Fruit fly (Drosophila melanogaster): Measurements from ENCODE around the gene CG43739.

CG43739 gene

dm6 chr2L:20942206-20942863 is 23.6 kb upstream of the CG43739 start:
- TF ChIP-seq EcR (GFP tag; optimal IDR thresholded peaks at IDR 0.05) (no peak), CG15710 (tag; optimal IDR thresholded peaks at IDR 0.05) (peak; percentile 50)

- TF ChIP-seq CG9948 (tag; optimal IDR thresholded peaks at IDR 0.05): peak; percentile 1
- TF ChIP-seq CG12605 (GFP tag; IDR thresholded peaks at IDR 0.05): no peak
- peak; percentile 31 for TF ChIP-seq Snoo (tag; optimal IDR thresholded peaks at IDR 0.05)
- TF ChIP-seq EcR (GFP tag; optimal IDR thresholded peaks at IDR 0.05): no peak
- TF ChIP-seq rn (GFP tag; IDR thresholded peaks at IDR 0.05): no peak
- no peak for TF ChIP-seq gl (tag; optimal IDR thresholded peaks at IDR 0.05)
- peak; percentile 32 for TF ChIP-seq CG14655 (GFP tag; optimal IDR thresholded peaks at IDR 0.05)
- TF ChIP-seq CG17806 (tag; optimal IDR thresholded peaks at IDR 0.05): peak; percentile 10
- no peak for TF ChIP-seq fd96Ca (GFP tag; IDR thresholded peaks at IDR 0.05)
- no peak for TF ChIP-seq Ets98B (GFP tag; IDR thresholded peaks at IDR 0.05)
- no peak for TF ChIP-seq CG32121 (GFP tag; IDR thresholded peaks at IDR 0.05)
- TF ChIP-seq CG8159 (tag; optimal IDR thresholded peaks at IDR 0.05): peak; percentile 50
- no peak for TF ChIP-seq CG4496 (GFP tag; IDR thresholded peaks at IDR 0.05)
- TF ChIP-seq Pif1A (GFP tag; optimal IDR thresholded peaks at IDR 0.05): no peak
- no peak for TF ChIP-seq Pif1B (GFP tag; optimal IDR thresholded peaks at IDR 0.05)
- no peak for TF ChIP-seq CG13204 (GFP tag; optimal IDR thresholded peaks at IDR 0.05)
- TF ChIP-seq CG10348 (GFP tag; IDR thresholded peaks at IDR 0.05): no peak
- peak; percentile 43 for TF ChIP-seq CG15710 (tag; optimal IDR thresholded peaks at IDR 0.05)
- TF ChIP-seq CG8301 (tag; optimal IDR thresholded peaks at IDR 0.05): no peak
- TF ChIP-seq CG34367 (tag; optimal IDR thresholded peaks at IDR 0.05): no peak
- no peak for TF ChIP-seq D1 (tag; optimal IDR thresholded peaks at IDR 0.05)
Observed at dm6 chr2L:20940738-20941137, 22.0 kb upstream of the CG43739 start.

- peak; percentile 14 for TF ChIP-seq CG17806 (tag; optimal IDR thresholded peaks at IDR 0.05)
- TF ChIP-seq CG9948 (tag; optimal IDR thresholded peaks at IDR 0.05): peak; percentile 34
- TF ChIP-seq CG8159 (tag; optimal IDR thresholded peaks at IDR 0.05): peak; percentile 18
- peak; percentile 24 for TF ChIP-seq Snoo (tag; optimal IDR thresholded peaks at IDR 0.05)
- no peak for TF ChIP-seq gl (tag; optimal IDR thresholded peaks at IDR 0.05)
- TF ChIP-seq CG4496 (GFP tag; IDR thresholded peaks at IDR 0.05): 0 out of 3 replicates have a peak, but pooled peaks have one; percentile 53
- TF ChIP-seq Ets98B (GFP tag; IDR thresholded peaks at IDR 0.05): no peak
- TF ChIP-seq CG14655 (GFP tag; optimal IDR thresholded peaks at IDR 0.05): peak; percentile 30
Observed at dm6 chr2L:20939632-20940031, 20.9 kb upstream of the CG43739 start.

dm6 chr2L:20937395-20937794 is 18.7 kb upstream of the CG43739 start:
- TF ChIP-seq CG10348 (GFP tag; IDR thresholded peaks at IDR 0.05) (no peak), CG13204 (GFP tag; optimal IDR thresholded peaks at IDR 0.05) (no peak), rn (GFP tag; IDR thresholded peaks at IDR 0.05) (no peak), gl (tag; optimal IDR thresholded peaks at IDR 0.05) (no peak), Ets98B (GFP tag; IDR thresholded peaks at IDR 0.05) (no peak), fd96Ca (GFP tag; IDR thresholded peaks at IDR 0.05) (no peak), CG8301 (tag; optimal IDR thresholded peaks at IDR 0.05) (no peak), Snoo (tag; optimal IDR thresholded peaks at IDR 0.05) (no peak), CG14655 (GFP tag; optimal IDR thresholded peaks at IDR 0.05) (no peak), CG8159 (tag; optimal IDR thresholded peaks at IDR 0.05) (no peak), Pif1B (GFP tag; optimal IDR thresholded peaks at IDR 0.05) (no peak), D1 (tag; optimal IDR thresholded peaks at IDR 0.05) (no peak), EcR (GFP tag; optimal IDR thresholded peaks at IDR 0.05) (no peak), CG32121 (GFP tag; IDR thresholded peaks at IDR 0.05) (no peak), CG4496 (GFP tag; IDR thresholded peaks at IDR 0.05) (no peak), CG9948 (tag; optimal IDR thresholded peaks at IDR 0.05) (no peak), CG34367 (tag; optimal IDR thresholded peaks at IDR 0.05) (no peak), Pif1A (GFP tag; optimal IDR thresholded peaks at IDR 0.05) (no peak)

dm6 chr2L:20936420-20936819 is 17.7 kb upstream of the CG43739 start:
- TF ChIP-seq CG9948 (tag; optimal IDR thresholded peaks at IDR 0.05) (peak; percentile 46), EcR (GFP tag; optimal IDR thresholded peaks at IDR 0.05) (no peak), D1 (tag; optimal IDR thresholded peaks at IDR 0.05) (no peak), CG34367 (tag; optimal IDR thresholded peaks at IDR 0.05) (peak; percentile 13), CG32121 (GFP tag; IDR thresholded peaks at IDR 0.05) (no peak), CG10348 (GFP tag; IDR thresholded peaks at IDR 0.05) (no peak), Pif1A (GFP tag; optimal IDR thresholded peaks at IDR 0.05) (peak; percentile 46), CG17806 (tag; optimal IDR thresholded peaks at IDR 0.05) (peak; percentile 42), CG8159 (tag; optimal IDR thresholded peaks at IDR 0.05) (peak; percentile 49), Snoo (tag; optimal IDR thresholded peaks at IDR 0.05) (peak; percentile 1), Ets98B (GFP tag; IDR thresholded peaks at IDR 0.05) (no peak), CG8301 (tag; optimal IDR thresholded peaks at IDR 0.05) (peak; percentile 38), fd96Ca (GFP tag; IDR thresholded peaks at IDR 0.05) (no peak), Pif1B (GFP tag; optimal IDR thresholded peaks at IDR 0.05) (peak; percentile 35), CG13204 (GFP tag; optimal IDR thresholded peaks at IDR 0.05) (no peak), CG12605 (GFP tag; IDR thresholded peaks at IDR 0.05) (no peak), CG4496 (GFP tag; IDR thresholded peaks at IDR 0.05) (no peak), rn (GFP tag; IDR thresholded peaks at IDR 0.05) (no peak), gl (tag; optimal IDR thresholded peaks at IDR 0.05) (no peak), CG15710 (tag; optimal IDR thresholded peaks at IDR 0.05) (peak; percentile 45), CG14655 (GFP tag; optimal IDR thresholded peaks at IDR 0.05) (peak; percentile 49)

- TF ChIP-seq D1 (tag; optimal IDR thresholded peaks at IDR 0.05) (no peak), CG32121 (GFP tag; IDR thresholded peaks at IDR 0.05) (no peak), fd96Ca (GFP tag; IDR thresholded peaks at IDR 0.05) (no peak), CG34367 (tag; optimal IDR thresholded peaks at IDR 0.05) (no peak), CG12605 (GFP tag; IDR thresholded peaks at IDR 0.05) (peak; percentile 38), CG9948 (tag; optimal IDR thresholded peaks at IDR 0.05) (no peak), Pif1A (GFP tag; optimal IDR thresholded peaks at IDR 0.05) (no peak), Pif1B (GFP tag; optimal IDR thresholded peaks at IDR 0.05) (no peak), CG17806 (tag; optimal IDR thresholded peaks at IDR 0.05) (no peak), rn (GFP tag; IDR thresholded peaks at IDR 0.05) (no peak), CG15710 (tag; optimal IDR thresholded peaks at IDR 0.05) (no peak), gl (tag; optimal IDR thresholded peaks at IDR 0.05) (peak; percentile 29), Snoo (tag; optimal IDR thresholded peaks at IDR 0.05) (no peak), CG8301 (tag; optimal IDR thresholded peaks at IDR 0.05) (no peak), CG13204 (GFP tag; optimal IDR thresholded peaks at IDR 0.05) (peak; percentile 74), EcR (GFP tag; optimal IDR thresholded peaks at IDR 0.05) (peak; percentile 96), CG14655 (GFP tag; optimal IDR thresholded peaks at IDR 0.05) (no peak), Ets98B (GFP tag; IDR thresholded peaks at IDR 0.05) (no peak), CG10348 (GFP tag; IDR thresholded peaks at IDR 0.05) (no peak), CG4496 (GFP tag; IDR thresholded peaks at IDR 0.05) (no peak), CG8159 (tag; optimal IDR thresholded peaks at IDR 0.05) (no peak)
Observed at dm6 chr2L:20936061-20936390, 17.3 kb upstream of the CG43739 start.

Data from whole organism, pupa.